Fruit fly (Drosophila melanogaster): ENCODE data around the gene CG42749.

DNA sequence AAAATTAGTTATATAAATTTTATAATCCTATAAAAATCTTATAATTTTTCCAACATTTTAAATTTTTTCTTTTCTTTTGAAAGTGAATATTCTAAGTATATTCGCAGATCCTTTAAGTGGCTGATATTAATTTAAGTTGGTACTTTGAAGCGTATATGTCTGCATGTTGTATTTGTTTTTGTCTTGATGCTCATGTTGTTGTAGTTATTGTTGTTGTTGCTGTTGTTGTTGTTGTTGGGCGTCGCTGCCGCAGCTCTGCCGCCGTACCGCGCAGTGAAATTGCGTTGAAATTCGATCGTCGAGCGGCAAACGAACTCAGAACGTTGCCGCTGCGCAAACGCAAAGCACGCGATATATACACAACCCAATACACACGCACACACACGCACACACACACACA, at the start of gene CG42749:
- TF ChIP-seq CG8478 (optimal IDR thresholded peaks at IDR 0.05) (no peak), CTCF (optimal IDR thresholded peaks at IDR 0.05) (no peak)
